Fruit fly (Drosophila melanogaster): ENCODE results near the gene CG3868.
A peak's percentile ranks its signal among the peaks of the same experiment; 100 is the strongest.

Gene CG3868

DNA sequence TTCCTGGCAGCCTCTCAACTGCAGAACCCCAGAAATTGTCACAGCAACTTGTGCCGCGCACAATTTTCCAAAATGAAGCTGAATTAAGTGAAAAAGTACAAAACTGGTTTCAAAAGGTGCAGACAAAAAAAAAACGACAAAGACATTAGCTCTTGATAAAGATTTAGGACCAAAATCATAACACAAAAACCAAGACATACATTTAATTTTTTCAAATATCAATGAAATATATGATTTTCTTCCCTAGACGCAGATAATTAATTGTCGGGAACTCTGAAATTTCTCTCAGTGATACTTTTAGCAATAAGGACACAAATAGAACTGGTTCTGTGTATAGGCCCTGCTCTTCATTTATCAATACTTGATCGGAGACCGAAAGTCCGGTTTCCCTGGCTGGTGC lies 37.8 kb downstream of the CG3868 start (continued):
- TF ChIP-seq Lpt (GFP tag; optimal IDR thresholded peaks at IDR 0.05) (no peak), Mes4 (GFP tag; optimal IDR thresholded peaks at IDR 0.05) (peak; percentile 22), fd96Cb (tag; optimal IDR thresholded peaks at IDR 0.05) (no peak), vfl (GFP tag; optimal IDR thresholded peaks at IDR 0.05) (no peak), schlank (tag; optimal IDR thresholded peaks at IDR 0.05) (no peak), gce (GFP tag; IDR thresholded peaks at IDR 0.05) (no peak), Xrp1 (GFP tag; IDR thresholded peaks at IDR 0.05) (peak; percentile 83), dmrt11E (tag; optimal IDR thresholded peaks at IDR 0.05) (peak; percentile 91), CG8089 (GFP tag; optimal IDR thresholded peaks at IDR 0.05) (peak; percentile 9), CG7372 (GFP tag; IDR thresholded peaks at IDR 0.05) (no peak), CG10959 (GFP tag; IDR thresholded peaks at IDR 0.05) (peak; percentile 51), CG12942 (GFP tag; optimal IDR thresholded peaks at IDR 0.05) (no peak), pb (GFP tag; optimal IDR thresholded peaks at IDR 0.05) (no peak), CG10274 (GFP tag; optimal IDR thresholded peaks at IDR 0.05) (no peak), Mad (GFP tag; optimal IDR thresholded peaks at IDR 0.05) (no peak), nom (GFP tag; optimal IDR thresholded peaks at IDR 0.05) (peak; percentile 64), CoRest (tag; optimal IDR thresholded peaks at IDR 0.05) (peak; percentile 47), chif (GFP tag; optimal IDR thresholded peaks at IDR 0.05) (peak; percentile 21 to 83), ssp (GFP tag; IDR thresholded peaks at IDR 0.05) (peak; percentile 30; the same call in 1 of the 2 replicates), CG14710 (tag; optimal IDR thresholded peaks at IDR 0.05) (peak; percentile 47), Oaz (GFP tag; IDR thresholded peaks at IDR 0.05) (no peak), kah (GFP tag; optimal IDR thresholded peaks at IDR 0.05) (no peak), fu2 (GFP tag; optimal IDR thresholded peaks at IDR 0.05) (peak; percentile 9), fd102C (GFP tag; optimal IDR thresholded peaks at IDR 0.05) (peak; percentile 52), CG5245 (GFP tag; optimal IDR thresholded peaks at IDR 0.05) (peak; percentile 37), CrebB (tag; optimal IDR thresholded peaks at IDR 0.05) (no peak), NC2β (GFP tag; optimal IDR thresholded peaks at IDR 0.05) (peak; percentile 64), CG2120 (GFP tag; optimal IDR thresholded peaks at IDR 0.05) (no peak), HLH3B (GFP tag; IDR thresholded peaks at IDR 0.05) (0 out of 2 replicates have a peak, but pooled peaks have one; percentile 6), CG18262 (tag; optimal IDR thresholded peaks at IDR 0.05) (peak; percentile 59), Sry-δ (GFP tag; optimal IDR thresholded peaks at IDR 0.05) (no peak), CG8924 (tag; optimal IDR thresholded peaks at IDR 0.05) (peak; percentile 11), sim (GFP tag; IDR thresholded peaks at IDR 0.05) (0 out of 2 replicates have a peak, but pooled peaks have one; percentile 27), Hr78 (GFP tag; optimal IDR thresholded peaks at IDR 0.05) (no peak), CG12155 (GFP tag; optimal IDR thresholded peaks at IDR 0.05) (peak; percentile 33), bbx (GFP tag; IDR thresholded peaks at IDR 0.05; ENCODE audit: partially characterized antibody) (no peak), wek (GFP tag; optimal IDR thresholded peaks at IDR 0.05) (no peak), zf30C (GFP tag; optimal IDR thresholded peaks at IDR 0.05) (peak; percentile 85)

DNA sequence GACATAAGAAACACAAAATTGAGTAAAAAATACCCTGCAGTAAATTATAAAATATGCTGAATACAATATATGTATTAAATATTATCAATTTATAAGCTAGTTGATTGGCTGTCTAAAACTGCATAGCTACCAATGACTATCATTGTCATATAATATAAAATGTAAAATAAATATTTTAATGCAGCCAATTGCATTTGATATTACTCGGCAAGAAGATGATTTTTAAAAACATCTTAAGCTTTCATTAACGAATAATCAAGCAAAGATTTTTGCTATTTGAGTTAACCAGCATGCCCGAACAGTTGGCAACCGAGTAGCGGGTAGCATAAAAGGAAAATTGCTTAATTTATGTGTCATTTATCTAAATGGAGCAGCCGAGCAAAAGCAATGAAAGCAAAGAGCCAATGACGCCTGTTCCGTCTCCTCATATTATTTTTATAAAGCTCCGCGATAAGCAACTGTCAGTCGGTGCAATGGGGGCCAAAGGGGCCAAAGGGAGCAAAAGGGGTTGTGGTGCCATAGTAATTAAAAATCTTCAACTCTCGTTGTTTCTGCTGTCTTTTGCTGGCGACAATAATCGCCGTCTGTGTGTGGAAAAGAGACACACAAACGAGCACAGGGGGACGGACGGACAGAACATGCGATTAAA lies 39.3 kb downstream of the CG3868 start:
- TF ChIP-seq pfk (GFP tag; optimal IDR thresholded peaks at IDR 0.05) = no peak
- TF ChIP-seq CG1603 (tag; optimal IDR thresholded peaks at IDR 0.05) = no peak
- TF ChIP-seq nau (GFP tag; optimal IDR thresholded peaks at IDR 0.05) = no peak
- no peak; the same call in 1 of the 2 replicates for TF ChIP-seq vvl (GFP tag; IDR thresholded peaks at IDR 0.05)
- TF ChIP-seq CG10147 (GFP tag; optimal IDR thresholded peaks at IDR 0.05) = peak; percentile 9
- TF ChIP-seq CG16815 (GFP tag; optimal IDR thresholded peaks at IDR 0.05) = no peak
- TF ChIP-seq slbo (GFP tag; IDR thresholded peaks at IDR 0.05) = peak; percentile 35; the same call in 1 of the 2 replicates
- no peak for TF ChIP-seq HLH54F (GFP tag; optimal IDR thresholded peaks at IDR 0.05)
- TF ChIP-seq ro (GFP tag; IDR thresholded peaks at IDR 0.05) = no peak
- no peak for TF ChIP-seq run (tag; optimal IDR thresholded peaks at IDR 0.05)
- 0 out of 3 replicates have a peak, but pooled peaks have one; percentile 30 for TF ChIP-seq so (GFP tag; IDR thresholded peaks at IDR 0.05)
- no peak for TF ChIP-seq gsb (GFP tag; IDR thresholded peaks at IDR 0.05)
- TF ChIP-seq CG12219 (GFP tag; optimal IDR thresholded peaks at IDR 0.05) = no peak
- 0 out of 2 replicates have a peak, but pooled peaks have one; percentile 37 for TF ChIP-seq wor (GFP tag; IDR thresholded peaks at IDR 0.05)
- TF ChIP-seq CG1233 (GFP tag; optimal IDR thresholded peaks at IDR 0.05) = no peak
